Fruit fly (Drosophila melanogaster) whole organism, adult: Measurements from ENCODE around the gene upSET.

Source experiments
- CG11617 ChIP-seq: fragments of 200-800 bp; sonication (Bioruptor generic); optimal IDR thresholded peaks from 2 replicates; lab custom pipeline; 2017; ENCODE audit warnings: mild to moderate bottlenecking, missing biosample characterization, missing genetic modification reagents, missing genetic modification characterization
- CG7045 ChIP-seq: fragments of 200-800 bp; sonication (Bioruptor generic); optimal IDR thresholded peaks from 2 replicates; lab custom pipeline; 2017; ENCODE audit warnings: missing biosample characterization, mild to moderate bottlenecking, missing genetic modification characterization
- CG7101 ChIP-seq: fragments of 200-800 bp; sonication (Bioruptor generic); optimal IDR thresholded peaks from 2 replicates; lab custom pipeline; 2018; ENCODE audit warnings: missing biosample characterization, mild to moderate bottlenecking, missing genetic modification characterization, moderate library complexity
- Hr96 ChIP-seq: fragments of 200-800 bp; sonication (Bioruptor generic); optimal IDR thresholded peaks from 2 replicates; lab custom pipeline; 2016; ENCODE audit warnings: missing biosample characterization, missing genetic modification characterization
- Mnt ChIP-seq: fragments of 200-800 bp; sonication (Bioruptor generic); optimal IDR thresholded peaks from 2 replicates; lab custom pipeline; 2016; ENCODE audit warnings: missing biosample characterization, mild to moderate bottlenecking, missing genetic modification characterization
- bab1 ChIP-seq: fragments of 200-800 bp; sonication (Bioruptor generic); optimal IDR thresholded peaks from 3 replicates; lab custom pipeline; 2019; ENCODE audit warnings: missing biosample characterization, mild to moderate bottlenecking, missing genetic modification characterization, moderate library complexity
- cic ChIP-seq: fragments of 200-800 bp; sonication (Bioruptor generic); optimal IDR thresholded peaks from 2 replicates; lab custom pipeline; 2017; ENCODE audit warnings: missing biosample characterization, mild to moderate bottlenecking, missing genetic modification characterization, moderate library complexity
- cnc ChIP-seq, 2 experiments: fragments of >200 bp; optimal IDR thresholded peaks; 2 replicates each; lab custom pipeline; 2017
- kay ChIP-seq: fragments of 200-800 bp; sonication (Bioruptor generic); peaks from one replicate; lab custom pipeline; 2016; ENCODE audit warnings: missing biosample characterization, missing genetic modification characterization, borderline replicate concordance

DNA sequence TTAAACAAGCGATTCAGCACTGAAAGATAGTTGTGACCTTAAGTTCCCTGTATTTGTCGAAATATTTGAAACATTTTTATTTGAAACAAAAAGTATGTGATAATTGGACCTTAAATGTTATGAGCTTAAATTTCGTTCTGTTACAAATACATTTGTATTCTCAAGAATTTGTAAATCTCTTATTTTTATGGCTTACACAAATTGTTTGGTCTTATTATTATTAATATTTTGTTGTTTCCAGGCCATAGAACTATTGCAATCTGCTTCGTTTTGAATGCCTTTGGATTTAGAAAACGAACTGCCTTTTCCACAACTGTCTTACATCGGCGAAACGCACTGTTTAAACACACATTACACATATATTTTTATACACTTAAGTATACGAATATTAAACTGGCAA lies 32.5 kb downstream of the upSET start, which contains the start of gene CG6661:
- TF ChIP-seq Hr96 (GFP tag; lab: Kevin White, UChicago), result no peak
- TF ChIP-seq kay, result no peak
- TF ChIP-seq cic (GFP tag; lab: Kevin White, UChicago), result no peak
- no peak for TF ChIP-seq cnc (optimal IDR thresholded peaks at IDR 0.05; lab: Kevin White, UChicago)
- no peak for TF ChIP-seq Mnt (GFP tag; lab: Kevin White, UChicago)
- no peak for TF ChIP-seq CG11617 (GFP tag; lab: Kevin White, UChicago)
- TF ChIP-seq CG7101, result no peak
- TF ChIP-seq bab1 (GFP tag; lab: Kevin White, UChicago), result no peak
- TF ChIP-seq CG7045 (GFP tag; lab: Kevin White, UChicago), result no peak
